Worm (Caenorhabditis elegans) whole organism, mixed stage, embryonic: ENCODE results near the gene ttll-15.

ENCODE experiments used
- ces-1 ChIP-seq: fragments of 150-350 bp; optimal IDR thresholded peaks from 2 replicates; lab custom pipeline; 2014; ENCODE audit warnings: missing biosample characterization, missing genetic modification reagents, missing genetic modification characterization
- elt-3 ChIP-seq: fragments of 150-350 bp; optimal IDR thresholded peaks from 2 replicates; lab custom pipeline; 2014; ENCODE audit warnings: missing biosample characterization, missing genetic modification characterization
- flh-1 ChIP-seq: fragments of 200-800 bp; sonication (Bioruptor generic); optimal IDR thresholded peaks from 2 replicates; lab custom pipeline; 2018; ENCODE audit warnings: mild to moderate bottlenecking, missing genetic modification characterization, moderate library complexity, missing compliant biosample characterization
- lin-13 ChIP-seq: fragments of 150-350 bp; optimal IDR thresholded peaks from 2 replicates; lab custom pipeline; 2014; ENCODE audit warnings: missing biosample characterization, missing genetic modification characterization
- mab-5 ChIP-seq: fragments of 150-350 bp; optimal IDR thresholded peaks from 2 replicates; lab custom pipeline; 2014; ENCODE audit warnings: missing biosample characterization, missing genetic modification characterization
- mep-1 ChIP-seq: fragments of 150-350 bp; optimal IDR thresholded peaks from 2 replicates; lab custom pipeline; 2017; ENCODE audit warnings: missing biosample characterization, missing genetic modification reagents, missing genetic modification characterization, inconsistent platforms
- nhr-12 ChIP-seq: fragments of 150-350 bp; optimal IDR thresholded peaks from 2 replicates; lab custom pipeline; 2014; ENCODE audit warnings: missing biosample characterization, missing genetic modification characterization
- nhr-237 ChIP-seq: fragments of 150-350 bp; optimal IDR thresholded peaks from 2 replicates; lab custom pipeline; 2014; ENCODE audit warnings: missing biosample characterization, missing genetic modification characterization
- nhr-28 ChIP-seq: fragments of 150-350 bp; optimal IDR thresholded peaks from 2 replicates; lab custom pipeline; 2014; ENCODE audit warnings: missing biosample characterization, missing genetic modification characterization
- nhr-76 ChIP-seq: sonication (generic microtip); optimal IDR thresholded peaks from 2 replicates; lab custom pipeline; 2017; ENCODE audit warnings: missing biosample characterization, missing genetic modification characterization
- snpc-4 ChIP-seq: fragments of 150-350 bp; optimal IDR thresholded peaks from 2 replicates; lab custom pipeline; 2014; ENCODE audit warnings: missing biosample characterization, missing genetic modification characterization
- unc-39 ChIP-seq: fragments of 150-350 bp; optimal IDR thresholded peaks from 2 replicates; lab custom pipeline; 2014; ENCODE audit warnings: missing biosample characterization, missing genetic modification characterization
- unc-62 ChIP-seq: fragments of 150-350 bp; optimal IDR thresholded peaks from 2 replicates; lab custom pipeline; 2014; ENCODE audit warnings: missing biosample characterization, missing genetic modification reagents, missing genetic modification characterization

ce11 chrV:10333843-10334242, 24.5 kb upstream of the ttll-15 start:
- TF ChIP-seq nhr-12 (tag; lab: Kevin White, UChicago) (no peak), unc-62 (no peak), nhr-28 (tag; lab: Kevin White, UChicago) (no peak), nhr-237 (tag; lab: Kevin White, UChicago) (no peak), mep-1 (tag; lab: Kevin White, UChicago) (no peak), snpc-4 (tag; lab: Kevin White, UChicago) (no peak), lin-13 (tag; lab: Kevin White, UChicago) (no peak), nhr-76 (no peak), unc-39 (tag; lab: Kevin White, UChicago) (no peak), mab-5 (no peak), ces-1 (no peak), elt-3 (tag; lab: Kevin White, UChicago) (no peak), flh-1 (GFP tag; lab: Kevin White, UChicago) (no peak)
